Fruit fly (Drosophila melanogaster) Kc167 (cell line): ENCODE results near the gene CG15429.

ENCODE experiments used
- Myc ChIP-seq: fragments of >200 bp; optimal IDR thresholded peaks from 2 replicates; lab custom pipeline; 2017; ENCODE audit warnings: missing external identifiers
- Sin3A ChIP-seq: fragments of >200 bp; optimal IDR thresholded peaks from 2 replicates; lab custom pipeline; 2018; ENCODE audit warnings: missing external identifiers
- h ChIP-seq: fragments of >200 bp; optimal IDR thresholded peaks from 3 replicates; lab custom pipeline; 2018; ENCODE audit warnings: missing external identifiers
- insv ChIP-seq: fragments of >200 bp; optimal IDR thresholded peaks from 3 replicates; lab custom pipeline; 2018; ENCODE audit warnings: missing external identifiers
- psq ChIP-seq: fragments of >200 bp; optimal IDR thresholded peaks from 2 replicates; lab custom pipeline; 2017; ENCODE audit warnings: missing external identifiers

DNA sequence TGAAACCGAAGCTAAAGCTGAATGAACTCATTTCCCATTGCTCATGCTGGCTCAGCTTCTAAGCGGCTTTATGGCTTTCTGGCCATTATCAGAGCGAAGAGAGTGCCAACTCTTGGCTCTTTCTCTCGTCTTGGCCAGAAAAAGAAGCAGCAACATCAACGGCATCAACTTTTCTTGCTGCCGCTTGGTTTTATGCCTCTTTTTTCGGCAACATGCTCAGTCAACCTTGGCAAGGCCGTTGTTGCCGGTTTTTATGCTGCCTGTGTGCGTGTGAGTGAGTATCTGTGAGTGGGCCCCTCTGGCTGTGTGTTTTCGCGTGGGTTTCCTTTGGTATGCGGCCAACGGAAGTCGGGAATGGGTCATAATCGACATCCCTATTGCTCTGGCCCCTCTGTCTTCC is 17.8 kb downstream of the CG15429 start:
- TF ChIP-seq insv (lab: Kevin White, UChicago) = no peak
- TF ChIP-seq h (lab: Kevin White, UChicago) = no peak
- TF ChIP-seq psq = no peak
- TF ChIP-seq Myc (lab: Kevin White, UChicago) = no peak
- TF ChIP-seq Sin3A (lab: Kevin White, UChicago) = no peak
